Worm (Caenorhabditis elegans) whole organism, young adult: Measurements from ENCODE around the gene math-15.

Source experiments
- dox-1 ChIP-seq: fragments of 200-800 bp; sonication (Bioruptor generic); IDR thresholded peaks from 2 replicates; pipeline ENCODE4 v1.3.6; 2022; ENCODE audit warnings: missing genetic modification reagents, missing genetic modification characterization, missing compliant biosample characterization
- ets-4 ChIP-seq: fragments of 200-800 bp; sonication (Bioruptor generic); optimal IDR thresholded peaks from 2 replicates; lab custom pipeline; 2018; ENCODE audit warnings: mild to moderate bottlenecking, missing genetic modification characterization, missing compliant biosample characterization
- let-607 ChIP-seq, 2 experiments: fragments of 200-800 bp in 1 of 2; sonication (Bioruptor generic) in 1 of 2; sonication (generic microtip) in 1 of 2; optimal IDR thresholded peaks; 2 replicates each; lab custom pipeline; 2016 to 2018; ENCODE audit warnings: mild to moderate bottlenecking in 2 of 2, missing compliant biosample characterization in 2 of 2, missing genetic modification characterization in 2 of 2, moderate library complexity in 2 of 2, missing genotype in 1 of 2
- somi-1 ChIP-seq: fragments of 200-800 bp; sonication (Bioruptor generic); optimal IDR thresholded peaks from 2 replicates; lab custom pipeline; 2018; ENCODE audit warnings: mild to moderate bottlenecking, missing genetic modification characterization, missing compliant biosample characterization

DNA sequence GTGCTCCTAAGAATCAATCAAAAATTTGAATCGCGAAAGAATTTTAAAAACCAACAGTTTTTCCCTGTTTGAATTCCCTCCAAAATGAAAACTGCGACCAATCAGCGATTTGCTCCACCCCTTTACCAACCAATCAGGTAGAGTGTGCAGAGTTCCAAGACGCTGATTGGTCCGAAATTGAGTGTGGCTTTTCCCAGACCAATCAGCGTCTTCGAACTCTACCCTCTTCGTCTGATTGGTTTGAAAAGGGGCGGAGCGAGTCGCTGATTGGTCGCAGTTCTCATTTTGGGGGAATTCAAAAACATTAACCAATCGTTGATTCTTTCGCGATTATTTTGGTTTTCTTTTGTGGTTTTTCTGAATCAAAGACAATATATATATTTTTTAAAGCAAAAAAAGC lies 21.6 kb upstream of the math-15 start:
- TF ChIP-seq ets-4 (GFP tag; lab: Kevin White, UChicago): no peak
- no peak for TF ChIP-seq let-607 (tag; optimal IDR thresholded peaks at IDR 0.05; lab: Kevin White, UChicago)
- TF ChIP-seq somi-1 (GFP tag; lab: Kevin White, UChicago): no peak
- no peak for TF ChIP-seq dox-1 (GFP tag; lab: Robert Waterston, UW)
